In the genomic region with DNA sequence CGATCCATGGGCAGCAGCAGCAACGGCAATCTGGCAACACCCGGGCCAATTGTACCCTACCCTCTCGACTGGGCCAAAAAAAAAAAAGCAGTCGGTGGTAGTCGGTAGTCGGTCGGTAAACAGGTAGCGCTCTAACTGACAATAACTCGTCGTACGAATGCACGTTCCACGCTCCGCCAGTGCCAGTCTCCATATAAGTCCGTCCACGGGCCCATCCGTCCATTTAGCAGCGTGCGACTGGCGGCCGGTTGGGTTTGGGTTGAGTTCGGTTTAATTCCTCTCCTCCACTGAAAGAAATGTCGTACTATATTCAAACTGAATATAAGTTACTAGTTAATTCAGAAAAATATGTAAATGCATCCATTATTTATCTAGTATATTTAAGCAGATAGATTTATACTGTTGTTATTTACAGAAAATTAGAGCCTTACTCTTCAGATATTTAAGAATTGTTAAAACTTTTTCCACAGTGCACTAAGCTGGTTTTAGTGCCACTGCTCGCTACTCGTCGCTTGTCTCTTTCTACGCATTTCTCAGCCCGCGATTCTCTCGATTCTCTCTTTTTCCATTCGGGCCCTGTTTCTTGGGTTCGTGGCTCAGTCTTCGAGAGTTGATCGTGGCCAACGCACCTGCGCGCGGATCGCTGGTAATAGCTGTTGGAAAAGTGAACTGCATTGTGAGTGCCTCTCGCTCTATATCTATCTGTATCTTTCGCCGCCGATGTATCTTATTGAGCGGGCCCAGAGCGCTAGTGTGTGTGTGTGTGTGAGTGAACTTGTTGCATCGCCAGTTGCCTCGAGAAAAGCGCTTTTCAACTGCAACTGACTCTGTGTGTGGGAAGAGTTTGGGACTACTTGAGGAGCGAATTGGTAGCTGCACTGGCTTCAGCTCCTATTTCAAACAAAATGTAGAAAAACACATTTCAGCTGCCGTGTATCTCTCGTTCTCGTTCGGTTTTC, we compare ENCODE assay signal across 1 fruit fly cellular context.
TF ChIP-seq lines count a peak whose summit lies in the region.

Gene bowl (plus strand): TSS at position 592 of the 959 bp plus-strand sequence.

TF ChIP-seq in whole organism, embryonic, 481 proteins besides CTCF, POLR2A, EP300 and RAD21 (continued from another document and continues in another):
- TF ChIP-seq schlank (tag; optimal IDR thresholded peaks at IDR 0.05; lab: Kevin White, UChicago) (peak; percentile 69), CG17912 (GFP tag; optimal IDR thresholded peaks at IDR 0.05; lab: Kevin White, UChicago) (no peak), CG15601 (tag; optimal IDR thresholded peaks at IDR 0.05; lab: Kevin White, UChicago) (peak; percentile 96), ems (GFP tag; optimal IDR thresholded peaks at IDR 0.05; lab: Kevin White, UChicago) (peak; percentile 89), CG13296 (GFP tag; optimal IDR thresholded peaks at IDR 0.05; lab: Kevin White, UChicago) (peak; percentile 86), CG11560 (tag; IDR thresholded peaks at IDR 0.05; lab: Robert Waterston, UW) (peak; percentile 87), CG11504 (tag; optimal IDR thresholded peaks at IDR 0.05; lab: Kevin White, UChicago) (peak; percentile 93), Hey (tag; optimal IDR thresholded peaks at IDR 0.05; lab: Kevin White, UChicago) (peak; percentile 51), CG1602 (GFP tag; optimal IDR thresholded peaks at IDR 0.05; lab: Kevin White, UChicago) (peak; percentile 97), btn (GFP tag; optimal IDR thresholded peaks at IDR 0.05; lab: Kevin White, UChicago) (peak; percentile 76), sob (GFP tag; IDR thresholded peaks at IDR 0.05; lab: Robert Waterston, UW) (peak; percentile 97), Sry-δ (GFP tag; optimal IDR thresholded peaks at IDR 0.05; lab: Kevin White, UChicago) (peak; percentile 54), dm (GFP tag; optimal IDR thresholded peaks at IDR 0.05; lab: Kevin White, UChicago) (peak; percentile 81), CG13424 (tag; optimal IDR thresholded peaks at IDR 0.05; lab: Kevin White, UChicago) (peak; percentile 91), CG1233 (GFP tag; optimal IDR thresholded peaks at IDR 0.05; lab: Kevin White, UChicago) (peak; percentile 78), nau (GFP tag; optimal IDR thresholded peaks at IDR 0.05; lab: Kevin White, UChicago) (peak; percentile 91), CG13624 (GFP tag; optimal IDR thresholded peaks at IDR 0.05; lab: Kevin White, UChicago) (peak; percentile 93), CG42726 (GFP tag; IDR thresholded peaks at IDR 0.05; lab: Robert Waterston, UW; ENCODE audit: partially characterized antibody) (peak; percentile 69; the same call in 1 of the 2 replicates), D (optimal IDR thresholded peaks at IDR 0.05; lab: Kevin White, UChicago) (peak; percentile 71), D (GFP tag; optimal IDR thresholded peaks at IDR 0.05; lab: Kevin White, UChicago) (peak; percentile 92), Ets97D (GFP tag; optimal IDR thresholded peaks at IDR 0.05; lab: Kevin White, UChicago) (peak; percentile 63), Fer3 (tag; optimal IDR thresholded peaks at IDR 0.05; lab: Kevin White, UChicago) (peak; percentile 85), CG32767 (GFP tag; IDR thresholded peaks at IDR 0.05; lab: Robert Waterston, UW) (peak; percentile 97), CG7963 (GFP tag; IDR thresholded peaks at IDR 0.05; lab: Robert Waterston, UW; ENCODE audit: partially characterized antibody) (no peak), Asciz (GFP tag; optimal IDR thresholded peaks at IDR 0.05; lab: Kevin White, UChicago) (peak; percentile 89), CG2889 (GFP tag; IDR thresholded peaks at IDR 0.05; lab: Robert Waterston, UW) (peak; percentile 94), Dref (GFP tag; IDR thresholded peaks at IDR 0.05; lab: Robert Waterston, UW) (no peak), zen2 (GFP tag; IDR thresholded peaks at IDR 0.05; lab: Robert Waterston, UW; ENCODE audit: partially characterized antibody) (0 out of 3 replicates have a peak, but pooled peaks have one; percentile 47), CG1529 (GFP tag; optimal IDR thresholded peaks at IDR 0.05; lab: Kevin White, UChicago) (peak; percentile 95), CG14667 (GFP tag; IDR thresholded peaks at IDR 0.05; lab: Robert Waterston, UW) (peak; percentile 94), CG2712 (tag; optimal IDR thresholded peaks at IDR 0.05; lab: Kevin White, UChicago) (peak; percentile 96), CG4360 (GFP tag; IDR thresholded peaks at IDR 0.05; lab: Robert Waterston, UW) (peak; percentile 82), Hsf (GFP tag; optimal IDR thresholded peaks at IDR 0.05; lab: Kevin White, UChicago) (peak; percentile 93), yki (optimal IDR thresholded peaks at IDR 0.05; lab: Kevin White, UChicago) (no peak), Ptx1 (GFP tag; IDR thresholded peaks at IDR 0.05; lab: Robert Waterston, UW) (peak; percentile 98), chn (GFP tag; optimal IDR thresholded peaks at IDR 0.05; lab: Kevin White, UChicago) (peak; percentile 94), CG15011 (GFP tag; optimal IDR thresholded peaks at IDR 0.05; lab: Kevin White, UChicago) (peak; percentile 90), wor (GFP tag; IDR thresholded peaks at IDR 0.05; lab: Robert Waterston, UW) (peak; percentile 95), mam (GFP tag; optimal IDR thresholded peaks at IDR 0.05; lab: Kevin White, UChicago) (peak; percentile 92), CG4282 (GFP tag; optimal IDR thresholded peaks at IDR 0.05; lab: Kevin White, UChicago) (peak; percentile 61), mld (GFP tag; IDR thresholded peaks at IDR 0.05; lab: Robert Waterston, UW; ENCODE audit: partially characterized antibody) (no peak), Hmr (GFP tag; optimal IDR thresholded peaks at IDR 0.05; lab: Kevin White, UChicago) (peak; percentile 96), fd64A (GFP tag; optimal IDR thresholded peaks at IDR 0.05; lab: Kevin White, UChicago) (peak; percentile 68), z (GFP tag; IDR thresholded peaks at IDR 0.05; lab: Robert Waterston, UW) (peak; percentile 68; the same call in 2 of the 3 replicates), pzg (GFP tag; optimal IDR thresholded peaks at IDR 0.05; lab: Kevin White, UChicago) (no peak), CG9876 (GFP tag; optimal IDR thresholded peaks at IDR 0.05; lab: Kevin White, UChicago) (peak; percentile 74), CG7928 (GFP tag; optimal IDR thresholded peaks at IDR 0.05; lab: Kevin White, UChicago) (peak; percentile 70), pita (GFP tag; optimal IDR thresholded peaks at IDR 0.05; lab: Kevin White, UChicago) (no peak), D19A (tag; optimal IDR thresholded peaks at IDR 0.05; lab: Kevin White, UChicago) (peak; percentile 89), crol (GFP tag; IDR thresholded peaks at IDR 0.05; lab: Robert Waterston, UW) (peak; percentile 82), hb (GFP tag; IDR thresholded peaks at IDR 0.05; lab: Robert Waterston, UW; ENCODE audit: partially characterized antibody) (no peak), ERR (GFP tag; optimal IDR thresholded peaks at IDR 0.05; lab: Kevin White, UChicago) (peak; percentile 82), Mrtf (GFP tag; IDR thresholded peaks at IDR 0.05; lab: Robert Waterston, UW) (peak; percentile 93), lola (GFP tag; optimal IDR thresholded peaks at IDR 0.05; lab: Kevin White, UChicago) (peak in 1 of 3 experiments; percentile 99), CG17359 (tag; optimal IDR thresholded peaks at IDR 0.05; lab: Kevin White, UChicago) (peak; percentile 92), sens (GFP tag; lab: Kevin White, UChicago) (peak; percentile 99), tup (GFP tag; optimal IDR thresholded peaks at IDR 0.05; lab: Kevin White, UChicago) (peak; percentile 88), Gsc (GFP tag; IDR thresholded peaks at IDR 0.05; lab: Robert Waterston, UW) (peak; percentile 91), CG11247 (GFP tag; IDR thresholded peaks at IDR 0.05; lab: Robert Waterston, UW) (peak; percentile 95), pros (GFP tag; optimal IDR thresholded peaks at IDR 0.05; lab: Kevin White, UChicago) (peak; percentile 86), Xbp1 (GFP tag; optimal IDR thresholded peaks at IDR 0.05; lab: Kevin White, UChicago) (peak; percentile 93), gce (GFP tag; IDR thresholded peaks at IDR 0.05; lab: Robert Waterston, UW) (peak; percentile 94), cad (GFP tag; optimal IDR thresholded peaks at IDR 0.05; lab: Kevin White, UChicago) (peak; percentile 21), Atf-2 (GFP tag; optimal IDR thresholded peaks at IDR 0.05; lab: Kevin White, UChicago) (peak; percentile 94), gsb (GFP tag; IDR thresholded peaks at IDR 0.05; lab: Robert Waterston, UW) (peak; percentile 85), Chrac-16 (GFP tag; optimal IDR thresholded peaks at IDR 0.05; lab: Kevin White, UChicago) (peak; percentile 98), gem (tag; optimal IDR thresholded peaks at IDR 0.05; lab: Kevin White, UChicago) (peak; percentile 99), CG15479 (GFP tag; optimal IDR thresholded peaks at IDR 0.05; lab: Kevin White, UChicago) (peak; percentile 76), CG6854 (GFP tag; optimal IDR thresholded peaks at IDR 0.05; lab: Kevin White, UChicago) (peak; percentile 79), CG11696 (GFP tag; IDR thresholded peaks at IDR 0.05; lab: Robert Waterston, UW) (peak; percentile 90), Camta (GFP tag; optimal IDR thresholded peaks at IDR 0.05; lab: Kevin White, UChicago) (peak; percentile 96), Antp (GFP tag; optimal IDR thresholded peaks at IDR 0.05; lab: Kevin White, UChicago) (peak; percentile 81), CG11723 (GFP tag; optimal IDR thresholded peaks at IDR 0.05; lab: Kevin White, UChicago) (peak; percentile 89), CG31365 (tag; optimal IDR thresholded peaks at IDR 0.05; lab: Kevin White, UChicago) (peak; percentile 50), crp (GFP tag; optimal IDR thresholded peaks at IDR 0.05; lab: Kevin White, UChicago) (peak in 1 of 2 experiments; percentile 66), bowl (GFP tag; IDR thresholded peaks at IDR 0.05; lab: Robert Waterston, UW) (peak; percentile 99), shn (GFP tag; optimal IDR thresholded peaks at IDR 0.05; lab: Kevin White, UChicago) (peak; percentile 79), CG15696 (tag; optimal IDR thresholded peaks at IDR 0.05; lab: Kevin White, UChicago) (peak; percentile 93), Side (GFP tag; optimal IDR thresholded peaks at IDR 0.05; lab: Kevin White, UChicago) (peak; percentile 93), Dfd (GFP tag; optimal IDR thresholded peaks at IDR 0.05; lab: Kevin White, UChicago) (no peak), nom (GFP tag; optimal IDR thresholded peaks at IDR 0.05; lab: Kevin White, UChicago) (peak; percentile 85), E2f1 (GFP tag; IDR thresholded peaks at IDR 0.05; lab: Robert Waterston, UW) (peak; percentile 97), CG13287 (GFP tag; IDR thresholded peaks at IDR 0.05; lab: Robert Waterston, UW; ENCODE audit: partially characterized antibody) (no peak), lilli (GFP tag; optimal IDR thresholded peaks at IDR 0.05; lab: Kevin White, UChicago) (peak; percentile 98), stwl (tag; optimal IDR thresholded peaks at IDR 0.05; lab: Kevin White, UChicago) (peak; percentile 14), CG11085 (GFP tag; IDR thresholded peaks at IDR 0.05; lab: Robert Waterston, UW) (peak; percentile 89), CG9727 (GFP tag; optimal IDR thresholded peaks at IDR 0.05; lab: Kevin White, UChicago) (peak; percentile 97), croc (GFP tag; conservative IDR thresholded peaks at IDR 0.05; lab: Robert Waterston, UW) (peak; percentile 95), lmd (GFP tag; IDR thresholded peaks at IDR 0.05; lab: Robert Waterston, UW) (peak; percentile 97), CG12071 (GFP tag; optimal IDR thresholded peaks at IDR 0.05; lab: Kevin White, UChicago) (peak; percentile 68), CG12744 (GFP tag; optimal IDR thresholded peaks at IDR 0.05; lab: Kevin White, UChicago) (peak; percentile 93), dysf (GFP tag; IDR thresholded peaks at IDR 0.05; lab: Robert Waterston, UW) (peak; percentile 98), sr (GFP tag; IDR thresholded peaks at IDR 0.05; lab: Robert Waterston, UW) (peak; percentile 69; the same call in 1 of the 3 replicates), CG7271 (tag; optimal IDR thresholded peaks at IDR 0.05; lab: Kevin White, UChicago) (peak; percentile 84), phol (tag; optimal IDR thresholded peaks at IDR 0.05; lab: Kevin White, UChicago) (peak; percentile 93), aop (GFP tag; IDR thresholded peaks at IDR 0.05; lab: Robert Waterston, UW) (no peak), Deaf1 (tag; optimal IDR thresholded peaks at IDR 0.05; lab: Kevin White, UChicago) (peak; percentile 96), D19B (GFP tag; optimal IDR thresholded peaks at IDR 0.05; lab: Kevin White, UChicago) (peak; percentile 70), usp (GFP tag; optimal IDR thresholded peaks at IDR 0.05; lab: Kevin White, UChicago) (no peak), CG30020 (tag; optimal IDR thresholded peaks at IDR 0.05; lab: Kevin White, UChicago) (peak; percentile 81), Meics (GFP tag; optimal IDR thresholded peaks at IDR 0.05; lab: Kevin White, UChicago) (peak; percentile 89), CG17612 (GFP tag; IDR thresholded peaks at IDR 0.05; lab: Robert Waterston, UW) (peak; percentile 90), Bteb2 (GFP tag; optimal IDR thresholded peaks at IDR 0.05; lab: Kevin White, UChicago) (peak; percentile 91), CG14441 (GFP tag; IDR thresholded peaks at IDR 0.05; lab: Robert Waterston, UW) (peak; percentile 94), toy (GFP tag; IDR thresholded peaks at IDR 0.05; lab: Robert Waterston, UW) (peak; percentile 74), TFAM (GFP tag; optimal IDR thresholded peaks at IDR 0.05; lab: Kevin White, UChicago) (peak; percentile 46), CG1603 (tag; optimal IDR thresholded peaks at IDR 0.05; lab: Kevin White, UChicago) (peak; percentile 96), MESR4 (GFP tag; optimal IDR thresholded peaks at IDR 0.05; lab: Kevin White, UChicago) (peak; percentile 30), Rfx (GFP tag; IDR thresholded peaks at IDR 0.05; lab: Robert Waterston, UW) (peak; percentile 97), ro (GFP tag; IDR thresholded peaks at IDR 0.05; lab: Robert Waterston, UW) (peak; percentile 94), Sox102F (GFP tag; optimal IDR thresholded peaks at IDR 0.05; lab: Kevin White, UChicago) (peak; percentile 97), Hr3 (GFP tag; optimal IDR thresholded peaks at IDR 0.05; lab: Kevin White, UChicago) (peak; percentile 97), Neu2 (GFP tag; optimal IDR thresholded peaks at IDR 0.05; lab: Kevin White, UChicago; ENCODE audit: borderline replicate concordance) (peak; percentile 75), slou (GFP tag; optimal IDR thresholded peaks at IDR 0.05; lab: Kevin White, UChicago) (peak; percentile 62), chinmo (GFP tag; IDR thresholded peaks at IDR 0.05; lab: Robert Waterston, UW; ENCODE audit: partially characterized antibody) (peak; percentile 90), HLH4C (GFP tag; IDR thresholded peaks at IDR 0.05; lab: Robert Waterston, UW; ENCODE audit: partially characterized antibody) (0 out of 3 replicates have a peak, but pooled peaks have one; percentile 10), CG4854 (GFP tag; optimal IDR thresholded peaks at IDR 0.05; lab: Kevin White, UChicago) (peak; percentile 84)
